Fruit fly (Drosophila melanogaster) Kc167 (cell line): ENCODE results near the gene CG32032.

ENCODE experiments used
- Myc ChIP-seq: fragments of >200 bp; optimal IDR thresholded peaks from 2 replicates; lab custom pipeline; 2017; ENCODE audit warnings: missing external identifiers
- Sin3A ChIP-seq: fragments of >200 bp; optimal IDR thresholded peaks from 2 replicates; lab custom pipeline; 2018; ENCODE audit warnings: missing external identifiers
- h ChIP-seq: fragments of >200 bp; optimal IDR thresholded peaks from 3 replicates; lab custom pipeline; 2018; ENCODE audit warnings: missing external identifiers
- insv ChIP-seq: fragments of >200 bp; optimal IDR thresholded peaks from 3 replicates; lab custom pipeline; 2018; ENCODE audit warnings: missing external identifiers
- psq ChIP-seq: fragments of >200 bp; optimal IDR thresholded peaks from 2 replicates; lab custom pipeline; 2017; ENCODE audit warnings: missing external identifiers
- ttk ChIP-seq: sonication (Bioruptor generic); optimal IDR thresholded peaks from 2 replicates; lab custom pipeline; 2017; ENCODE audit warnings: missing external identifiers

Gene CG32032

DNA sequence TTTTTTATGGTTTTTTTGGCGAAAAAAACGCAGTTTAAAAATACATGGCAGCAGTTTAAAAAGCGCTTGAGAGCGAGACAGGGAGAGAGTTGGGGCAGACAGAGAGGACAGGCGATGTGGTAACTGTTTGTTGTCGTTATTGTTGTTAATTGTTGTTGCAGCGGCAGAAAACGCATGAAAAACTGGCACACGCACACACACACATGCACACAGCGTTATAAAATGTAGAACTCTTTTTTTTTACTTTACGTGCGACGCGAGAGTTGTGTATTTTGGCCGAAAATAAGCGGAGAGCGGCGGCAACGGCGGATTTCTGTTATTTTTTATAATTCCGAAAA lies 32.0 kb downstream of the CG32032 start:
- TF ChIP-seq Sin3A (lab: Kevin White, UChicago) (no peak), insv (lab: Kevin White, UChicago) (no peak), psq (lab: Kevin White, UChicago) (no peak), ttk (lab: Kevin White, UChicago) (no peak), h (lab: Kevin White, UChicago) (no peak), Myc (lab: Kevin White, UChicago) (no peak)

DNA sequence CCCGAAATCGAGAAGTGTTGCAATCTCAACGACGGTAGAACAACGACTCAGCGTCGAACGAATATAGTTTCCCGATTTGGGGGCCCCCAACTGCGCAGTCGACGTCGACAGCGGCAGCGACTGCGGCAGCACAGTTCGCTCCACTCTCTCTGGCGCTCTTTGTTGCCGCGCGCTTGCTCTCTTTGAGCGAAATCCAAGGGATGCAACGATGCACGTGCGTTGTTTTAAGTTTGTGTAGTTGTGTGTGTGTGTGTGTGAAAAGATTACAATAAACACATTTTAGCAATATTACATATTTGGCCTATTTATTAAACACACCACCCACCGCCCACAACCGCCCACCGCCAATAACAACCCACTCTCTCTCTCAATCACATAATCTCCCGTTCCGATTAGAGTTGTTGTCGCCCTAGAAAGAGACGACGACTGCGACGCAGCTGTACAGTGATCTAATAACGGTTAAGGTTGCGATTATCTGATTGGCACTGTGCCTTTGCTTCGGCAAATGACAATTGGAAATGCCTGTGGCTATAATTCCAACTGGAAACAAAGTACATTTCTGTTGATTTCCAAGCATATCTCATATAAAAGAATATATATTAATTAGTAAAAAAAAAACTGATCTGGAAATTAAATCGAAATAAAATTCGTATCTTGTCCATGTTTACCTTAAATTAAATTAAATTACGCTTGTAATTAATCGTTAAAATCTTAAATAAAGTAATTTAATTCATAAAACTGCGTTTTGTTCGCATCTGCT lies 32.6 kb downstream of the CG32032 start:
- TF ChIP-seq insv (lab: Kevin White, UChicago) = no peak
- no peak for TF ChIP-seq Myc (lab: Kevin White, UChicago)
- TF ChIP-seq psq (lab: Kevin White, UChicago) = no peak
- no peak for TF ChIP-seq Sin3A (lab: Kevin White, UChicago)
- no peak for TF ChIP-seq h (lab: Kevin White, UChicago)
- TF ChIP-seq ttk (lab: Kevin White, UChicago) = no peak

- TF ChIP-seq psq (lab: Kevin White, UChicago) (no peak), insv (lab: Kevin White, UChicago) (no peak), ttk (lab: Kevin White, UChicago) (no peak), Sin3A (lab: Kevin White, UChicago) (no peak), Myc (lab: Kevin White, UChicago) (no peak), h (lab: Kevin White, UChicago) (no peak)
Observed at dm6 chr3L:9126021-9126811, 33.4 kb downstream of the CG32032 start.

- no peak for TF ChIP-seq ttk (lab: Kevin White, UChicago)
- TF ChIP-seq Myc (lab: Kevin White, UChicago) = no peak
Observed at dm6 chr3L:9126888-9127689, 34.2 kb downstream of the CG32032 start.

- no peak for TF ChIP-seq insv (lab: Kevin White, UChicago)
- TF ChIP-seq h (lab: Kevin White, UChicago) = no peak
- TF ChIP-seq ttk (lab: Kevin White, UChicago) = no peak
- TF ChIP-seq Myc (lab: Kevin White, UChicago) = no peak
- no peak for TF ChIP-seq psq (lab: Kevin White, UChicago)
- no peak for TF ChIP-seq Sin3A (lab: Kevin White, UChicago)
Observed at dm6 chr3L:9127690-9128458, 35.0 kb downstream of the CG32032 start.

DNA sequence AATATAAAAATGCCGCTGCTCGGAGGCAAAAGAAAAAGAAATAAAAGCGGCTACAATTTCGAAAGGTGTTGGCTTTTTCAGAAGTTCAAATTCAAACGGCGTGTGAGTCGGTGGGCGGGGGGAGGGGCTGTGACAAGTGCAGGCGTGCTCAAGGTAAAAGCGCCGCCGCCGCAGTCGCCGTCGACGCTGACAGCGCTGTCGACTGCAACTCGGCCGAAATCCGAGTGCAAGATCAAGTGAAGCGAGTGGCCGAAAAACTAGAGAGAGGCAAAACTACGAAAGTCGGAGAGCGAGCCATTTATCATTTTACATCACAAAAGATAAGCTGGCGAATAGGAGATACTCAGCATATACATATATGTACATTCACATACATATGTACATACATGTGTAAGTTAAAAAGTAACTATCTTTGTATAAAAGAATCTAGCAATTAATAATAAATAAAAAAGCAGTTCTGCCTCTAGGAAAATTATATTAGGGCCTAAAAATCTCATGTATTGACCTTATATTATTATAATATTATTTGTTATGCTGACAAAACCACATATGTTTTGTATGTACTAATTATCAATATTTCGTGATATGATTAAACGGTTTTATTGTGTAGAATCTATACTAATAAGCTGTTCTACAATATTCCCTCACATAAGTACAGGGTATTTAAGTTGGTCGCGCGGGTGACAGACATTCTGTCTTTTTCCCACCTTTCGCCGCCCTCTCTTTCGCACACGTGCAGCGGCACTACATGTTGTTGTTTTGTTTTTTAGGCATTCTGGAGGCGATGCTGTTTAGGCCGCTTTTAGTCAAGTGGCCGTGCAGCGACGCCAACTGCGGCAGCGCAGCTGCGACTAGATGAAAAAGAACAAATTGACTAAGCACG lies 36.1 kb downstream of the CG32032 start:
- no peak for TF ChIP-seq psq (lab: Kevin White, UChicago)
- TF ChIP-seq Myc (lab: Kevin White, UChicago) = no peak
- no peak for TF ChIP-seq Sin3A (lab: Kevin White, UChicago)
- no peak for TF ChIP-seq ttk (lab: Kevin White, UChicago)
- TF ChIP-seq insv (lab: Kevin White, UChicago) = no peak
- no peak for TF ChIP-seq h (lab: Kevin White, UChicago)

DNA sequence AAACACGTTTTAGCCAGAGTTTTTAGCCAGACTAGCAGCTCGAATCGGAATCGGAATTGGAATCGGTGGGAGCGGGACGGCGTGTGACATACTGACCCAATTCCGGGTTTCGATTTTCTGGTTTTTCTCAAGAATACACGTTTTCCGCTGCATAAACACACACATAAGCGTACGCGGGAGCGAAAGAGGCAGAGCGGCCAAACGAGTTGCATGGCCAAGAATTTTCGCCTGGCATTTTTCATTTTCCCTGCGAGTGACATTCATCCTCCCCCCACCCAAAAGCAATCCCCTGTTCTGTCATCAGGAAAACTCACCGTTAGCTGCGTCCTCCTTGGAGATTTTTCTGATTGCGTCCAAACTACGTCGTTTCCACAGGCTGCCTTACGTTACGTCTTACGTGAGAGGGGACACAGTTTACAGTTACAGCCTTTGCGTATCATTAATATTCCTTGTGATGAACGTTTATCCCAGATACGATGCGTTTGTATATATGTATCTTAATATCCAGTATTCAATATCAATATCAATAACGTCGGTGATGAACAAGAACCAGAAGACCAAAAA lies 36.8 kb downstream of the CG32032 start:
- TF ChIP-seq insv (lab: Kevin White, UChicago) (no peak), psq (lab: Kevin White, UChicago) (no peak), h (lab: Kevin White, UChicago) (no peak), Myc (lab: Kevin White, UChicago) (no peak), ttk (lab: Kevin White, UChicago) (no peak), Sin3A (lab: Kevin White, UChicago) (no peak)

DNA sequence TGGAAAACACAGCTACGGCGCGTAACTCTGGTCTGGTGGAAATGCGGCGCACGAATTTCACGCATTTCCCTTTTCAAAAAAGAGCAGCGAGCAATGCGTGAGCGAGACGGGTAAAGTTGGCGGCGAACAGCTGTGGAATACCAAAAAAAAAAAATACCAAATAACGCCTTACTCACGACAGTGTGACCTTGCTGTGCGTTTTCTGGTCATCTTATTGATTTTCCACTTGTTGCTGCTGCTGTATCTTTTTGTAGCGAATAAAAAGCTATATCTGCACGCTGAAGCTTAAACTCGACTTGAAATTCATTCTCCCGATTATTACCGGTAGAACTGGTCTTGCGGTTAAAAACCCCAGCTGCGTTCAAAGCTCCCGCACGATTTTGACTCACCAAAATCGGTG lies 41.5 kb downstream of the CG32032 start, which contains the start of the genes bol and Dhpr:
bol (minus strand) TSS at position 57 of the 400 bp plus-strand sequence.
Dhpr (plus strand) TSS at position 212 of the 400 bp plus-strand sequence.
- TF ChIP-seq ttk (lab: Kevin White, UChicago) = no peak
- TF ChIP-seq Sin3A (lab: Kevin White, UChicago) = no peak
- TF ChIP-seq h (lab: Kevin White, UChicago) = no peak

DNA sequence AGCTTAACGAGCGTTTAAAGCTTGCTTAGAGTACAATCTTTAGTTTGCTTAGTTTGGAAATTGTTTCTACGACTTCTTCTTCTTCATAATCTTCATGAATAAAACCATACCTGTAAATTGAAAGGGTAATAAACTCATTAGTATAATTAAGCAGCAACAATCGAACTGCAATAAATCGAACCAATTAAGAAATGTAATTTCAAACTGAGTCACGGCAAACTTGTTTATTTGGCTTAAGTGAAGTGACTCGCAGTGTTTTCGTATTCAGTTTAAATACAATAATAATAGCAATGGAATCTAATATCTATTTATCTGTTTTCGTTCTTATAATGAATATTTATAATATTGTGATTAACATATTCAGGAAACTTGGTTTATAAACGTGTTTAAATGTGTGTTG lies 42.9 kb downstream of the CG32032 start:
- TF ChIP-seq ttk (lab: Kevin White, UChicago) (no peak), psq (lab: Kevin White, UChicago) (no peak), Sin3A (lab: Kevin White, UChicago) (no peak), Myc (lab: Kevin White, UChicago) (no peak), h (lab: Kevin White, UChicago) (no peak), insv (lab: Kevin White, UChicago) (no peak)
